Worm (Caenorhabditis elegans) whole organism, late embryonic: Measurements from ENCODE around the gene trx-3.

ENCODE experiments used
- ceh-6 ChIP-seq: fragments of 200-800 bp; sonication (Bioruptor generic); optimal IDR thresholded peaks from 2 replicates; lab custom pipeline; 2018; ENCODE audit warnings: mild to moderate bottlenecking, missing genetic modification characterization, missing compliant biosample characterization
- hlh-30 ChIP-seq: sonication (generic microtip); optimal IDR thresholded peaks from 2 replicates; lab custom pipeline; 2017; ENCODE audit warnings: antibody characterized with exemption, missing genetic modification characterization, missing compliant biosample characterization; ENCODE audit not compliant: insufficient read depth

ce11 chrIV:4475362-4476086 is 11.3 kb upstream of the trx-3 start:
- TF ChIP-seq hlh-30 (tag; lab: Kevin White, UChicago) = no peak
- TF ChIP-seq ceh-6 (GFP tag; lab: Kevin White, UChicago) = no peak
